Worm (Caenorhabditis elegans): ENCODE data around the gene nas-22.

The nas-22 gene

ce11 chrV:11504853-11505397 lies 30.4 kb downstream of the nas-22 start, which contains the start of the genes C55A6.1 and C55A6.10 (continued):
- TF ChIP-seq mcd-1 (GFP tag; IDR thresholded peaks at IDR 0.05) (peak; percentile 91), nfyb-1 (GFP tag; IDR thresholded peaks at IDR 0.05) (peak; percentile 97), egrh-3 (GFP tag; IDR thresholded peaks at IDR 0.05) (peak; percentile 69; the same call in 1 of the 2 replicates), cebp-1 (GFP tag; IDR thresholded peaks at IDR 0.05) (0 out of 2 replicates have a peak, but pooled peaks have one; percentile 32), cebp-1 (tag; optimal IDR thresholded peaks at IDR 0.05) (peak; percentile 79), efl-1 (GFP tag; optimal IDR thresholded peaks at IDR 0.05) (peak; percentile 23), K11D2.4 (GFP tag; IDR thresholded peaks at IDR 0.05) (peak; percentile 78; the same call in 1 of the 2 replicates), madf-3 (GFP tag; IDR thresholded peaks at IDR 0.05) (peak; percentile 64; the same call in 1 of the 2 replicates), hmg-1.2 (GFP tag; IDR thresholded peaks at IDR 0.05) (peak; percentile 64; the same call in 1 of the 2 replicates), tbp1 (GFP tag; optimal IDR thresholded peaks at IDR 0.05) (peak; percentile 51), dpl-1 (GFP tag; optimal IDR thresholded peaks at IDR 0.05) (peak; percentile 31), ztf-26 (tag; optimal IDR thresholded peaks at IDR 0.05) (peak; percentile 51), B0019.2 (GFP tag; conservative IDR thresholded peaks at IDR 0.05) (peak; percentile 72; the same call in 1 of the 2 replicates), snpc-1.1 (tag; optimal IDR thresholded peaks at IDR 0.05; ENCODE audit: insufficient read depth) (peak; percentile 21), chd-7 (tag; optimal IDR thresholded peaks at IDR 0.05) (peak; percentile 50), madf-10 (tag; optimal IDR thresholded peaks at IDR 0.05) (peak; percentile 73), snpc-1.3 (tag; optimal IDR thresholded peaks at IDR 0.05; ENCODE audit: insufficient read depth) (peak; percentile 46), lin-40 (tag; optimal IDR thresholded peaks at IDR 0.05) (peak; percentile 89), Y79H2A.3 (GFP tag; conservative IDR thresholded peaks at IDR 0.05) (peak; percentile 70; the same call in 1 of the 2 replicates), snpc-4 (GFP tag; optimal IDR thresholded peaks at IDR 0.05) (peak; percentile 51), snpc-4 (tag; optimal IDR thresholded peaks at IDR 0.05) (peak in 3 of 4 experiments; percentile 65 to 77 (median 75)), attf-5 (GFP tag; optimal IDR thresholded peaks at IDR 0.05) (peak; percentile 86), egl-44 (GFP tag; IDR thresholded peaks at IDR 0.05) (peak; percentile 65; the same call in 1 of the 2 replicates), pbrm-1 (GFP tag; IDR thresholded peaks at IDR 0.05) (peak; percentile 93), ztf-18 (tag; optimal IDR thresholded peaks at IDR 0.05) (peak; percentile 86), tlf-1 (GFP tag; optimal IDR thresholded peaks at IDR 0.05) (peak; percentile 30), ceh-100 (GFP tag; IDR thresholded peaks at IDR 0.05) (peak; percentile 97), Y95B8A.8 (GFP tag; IDR thresholded peaks at IDR 0.05) (peak; percentile 78; the same call in 1 of the 2 replicates), attf-3 (GFP tag; conservative IDR thresholded peaks at IDR 0.05) (peak; percentile 69), let-607 (tag; optimal IDR thresholded peaks at IDR 0.05) (peak in 1 of 2 experiments; percentile 29), die-1 (tag; optimal IDR thresholded peaks at IDR 0.05) (peak; percentile 15), B0035.1 (tag; optimal IDR thresholded peaks at IDR 0.05) (peak; percentile 35), Y56A3A.18 (GFP tag; IDR thresholded peaks at IDR 0.05) (peak; percentile 70; the same call in 1 of the 2 replicates), rcor-1 (GFP tag; IDR thresholded peaks at IDR 0.05) (peak; percentile 80)

DNA sequence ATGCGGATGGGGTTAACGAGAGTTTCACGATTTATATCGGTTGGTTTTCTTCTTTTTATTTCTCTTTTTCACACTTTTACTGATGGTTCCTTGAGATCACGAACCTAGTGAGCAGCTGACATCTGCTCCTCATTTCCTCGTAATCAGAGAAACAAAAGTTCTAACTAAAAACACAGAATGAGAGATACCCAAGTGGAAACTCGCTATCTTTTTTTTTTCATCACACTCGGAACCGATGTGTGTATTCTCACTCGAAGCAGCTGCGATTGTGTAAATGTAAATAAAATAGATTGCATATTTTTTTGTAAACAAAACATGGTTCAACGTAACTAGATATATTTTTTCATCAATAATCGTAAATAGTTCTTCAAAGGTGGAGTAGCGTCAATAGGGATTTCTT lies 31.8 kb downstream of the nas-22 start:
- TF ChIP-seq F52B5.7 (tag; optimal IDR thresholded peaks at IDR 0.05): no peak

- TF ChIP-seq ceh-91 (GFP tag; IDR thresholded peaks at IDR 0.05): no peak
- no peak for TF ChIP-seq ztf-18 (tag; optimal IDR thresholded peaks at IDR 0.05)
Observed at ce11 chrV:11508773-11509172, 34.3 kb downstream of the nas-22 start, which contains the start of gene ttll-5. Gene ttll-5, plus strand, starts transcription at chrV:11509060.
